5 fruit fly cellular contexts compared by ENCODE assay signal in the genomic region with DNA sequence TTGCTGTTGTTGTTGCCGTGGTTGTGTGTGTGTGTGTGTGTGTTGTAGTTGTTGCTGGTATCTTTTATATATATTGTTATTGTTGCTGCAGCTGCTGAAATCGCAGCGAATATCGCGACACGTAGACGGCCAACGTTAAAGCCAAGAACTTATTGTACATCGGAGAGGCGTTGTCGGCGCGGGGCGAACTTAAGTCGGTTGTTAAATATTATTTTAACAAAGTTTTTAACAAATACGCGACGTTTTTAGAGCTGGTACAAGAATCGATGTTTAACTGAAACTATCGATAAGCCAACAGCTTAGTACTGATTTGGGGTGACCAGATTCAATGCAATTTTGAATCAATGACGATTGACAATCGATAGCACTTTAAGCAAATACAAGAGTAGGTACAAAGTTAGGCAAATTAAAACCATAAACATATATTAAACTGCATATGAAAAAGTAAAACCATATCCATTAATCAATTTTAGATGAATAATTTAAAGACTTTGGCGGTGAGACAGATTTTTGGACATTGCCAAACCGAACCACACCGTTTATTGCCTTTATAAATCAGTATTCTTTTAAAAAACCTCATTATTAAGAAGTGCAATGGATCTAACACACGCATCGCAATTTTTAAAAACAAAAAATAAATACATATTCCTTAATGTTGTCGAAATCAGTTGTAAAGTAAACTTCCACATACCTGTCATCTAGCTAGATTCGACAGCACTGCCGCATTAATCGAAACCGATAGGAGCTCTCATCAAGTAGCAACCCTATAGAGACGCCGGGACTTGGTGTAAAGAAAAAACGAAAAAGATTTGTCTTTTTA.
TF ChIP-seq lines count a peak whose summit lies in the region.

Mrtf (minus strand) TSS at position 268 of the 820 bp plus-strand sequence.
Non2 (plus strand) TSS at position 731 of the 820 bp plus-strand sequence.

- peak; percentile 19 for TF ChIP-seq CTCF in whole organism, embryonic (GFP tag; optimal IDR thresholded peaks at IDR 0.05; lab: Kevin White, UChicago)

TF ChIP-seq in whole organism, adult, 20 proteins besides CTCF, POLR2A, EP300 and RAD21 (continues in another document):
- TF ChIP-seq CG12768 (GFP tag; optimal IDR thresholded peaks at IDR 0.05; lab: Kevin White, UChicago) (peak; percentile 64), cic (GFP tag; optimal IDR thresholded peaks at IDR 0.05; lab: Kevin White, UChicago) (no peak), kay (GFP tag; lab: Kevin White, UChicago; ENCODE audit: borderline replicate concordance) (peak; percentile 48), CG33017 (tag; optimal IDR thresholded peaks at IDR 0.05; lab: Kevin White, UChicago) (peak; percentile 14), bab1 (GFP tag; optimal IDR thresholded peaks at IDR 0.05; lab: Kevin White, UChicago) (peak; percentile 39), CG11617 (GFP tag; optimal IDR thresholded peaks at IDR 0.05; lab: Kevin White, UChicago) (peak; percentile 63), CG7101 (tag; optimal IDR thresholded peaks at IDR 0.05; lab: Kevin White, UChicago) (peak; percentile 63), pad (GFP tag; optimal IDR thresholded peaks at IDR 0.05; lab: Kevin White, UChicago) (peak; percentile 18), Crg-1 (GFP tag; optimal IDR thresholded peaks at IDR 0.05; lab: Kevin White, UChicago) (peak; percentile 13), Hr96 (GFP tag; optimal IDR thresholded peaks at IDR 0.05; lab: Kevin White, UChicago) (peak; percentile 79), CG1620 (GFP tag; optimal IDR thresholded peaks at IDR 0.05; lab: Kevin White, UChicago) (peak; percentile 71), Clk (GFP tag; optimal IDR thresholded peaks at IDR 0.05; lab: Kevin White, UChicago) (peak; percentile 23), CG5204 (GFP tag; optimal IDR thresholded peaks at IDR 0.05; lab: Kevin White, UChicago) (peak; percentile 84), Mnt (GFP tag; optimal IDR thresholded peaks at IDR 0.05; lab: Kevin White, UChicago) (peak; percentile 34), cnc (optimal IDR thresholded peaks at IDR 0.05; lab: Kevin White, UChicago) (no peak), toe (GFP tag; optimal IDR thresholded peaks at IDR 0.05; lab: Kevin White, UChicago) (peak; percentile 86)

TF ChIP-seq in whole organism, embryonic, 481 proteins besides CTCF, POLR2A, EP300 and RAD21 (continues in another document):
- TF ChIP-seq CG11398 (GFP tag; optimal IDR thresholded peaks at IDR 0.05; lab: Kevin White, UChicago): no peak
- TF ChIP-seq CG1832 (GFP tag; optimal IDR thresholded peaks at IDR 0.05; lab: Kevin White, UChicago): no peak
- TF ChIP-seq CG10267 (tag; optimal IDR thresholded peaks at IDR 0.05; lab: Kevin White, UChicago): peak; percentile 55
- peak; percentile 14 for TF ChIP-seq CG18011 (GFP tag; optimal IDR thresholded peaks at IDR 0.05; lab: Kevin White, UChicago)
- no peak for TF ChIP-seq Doc2 (GFP tag; IDR thresholded peaks at IDR 0.05; lab: Robert Waterston, UW)
- TF ChIP-seq NC2α (GFP tag; optimal IDR thresholded peaks at IDR 0.05; lab: Kevin White, UChicago): no peak
- TF ChIP-seq CG4617 (GFP tag; optimal IDR thresholded peaks at IDR 0.05; lab: Kevin White, UChicago; ENCODE audit: borderline replicate concordance): peak; percentile 48
- TF ChIP-seq CG10462 (GFP tag; optimal IDR thresholded peaks at IDR 0.05; lab: Kevin White, UChicago): peak; percentile 29
- no peak for TF ChIP-seq wek (GFP tag; optimal IDR thresholded peaks at IDR 0.05; lab: Kevin White, UChicago)
- TF ChIP-seq Bdp1 (GFP tag; optimal IDR thresholded peaks at IDR 0.05; lab: Kevin White, UChicago): peak; percentile 2
- peak; percentile 39 for TF ChIP-seq dmrt99B (tag; optimal IDR thresholded peaks at IDR 0.05; lab: Kevin White, UChicago)
- TF ChIP-seq nmo (GFP tag; optimal IDR thresholded peaks at IDR 0.05; lab: Kevin White, UChicago): peak; percentile 72
- TF ChIP-seq CG11093 (GFP tag; IDR thresholded peaks at IDR 0.05; lab: Robert Waterston, UW): no peak
- TF ChIP-seq cad (GFP tag; optimal IDR thresholded peaks at IDR 0.05; lab: Kevin White, UChicago): no peak
- TF ChIP-seq insv (GFP tag; optimal IDR thresholded peaks at IDR 0.05; lab: Kevin White, UChicago): no peak
- peak; percentile 38 for TF ChIP-seq CG7372 (GFP tag; IDR thresholded peaks at IDR 0.05; lab: Robert Waterston, UW)

TF ChIP-seq in whole organism, prepupa, 60 proteins besides CTCF, POLR2A, EP300 and RAD21 (continues in another document):
- TF ChIP-seq CG3919 (GFP tag; optimal IDR thresholded peaks at IDR 0.05; lab: Kevin White, UChicago): peak; percentile 65
- peak; percentile 42 for TF ChIP-seq CG34406 (GFP tag; optimal IDR thresholded peaks at IDR 0.05; lab: Kevin White, UChicago)
- peak; percentile 20 for TF ChIP-seq CG6854 (GFP tag; optimal IDR thresholded peaks at IDR 0.05; lab: Kevin White, UChicago)
- peak; percentile 73 for TF ChIP-seq lz (GFP tag; optimal IDR thresholded peaks at IDR 0.05; lab: Kevin White, UChicago)
- TF ChIP-seq CG15336 (GFP tag; IDR thresholded peaks at IDR 0.05; lab: Robert Waterston, UW): no peak
- peak; percentile 57 for TF ChIP-seq Ets21C (GFP tag; optimal IDR thresholded peaks at IDR 0.05; lab: Kevin White, UChicago)
- peak; percentile 22 for TF ChIP-seq dac (GFP tag; optimal IDR thresholded peaks at IDR 0.05; lab: Kevin White, UChicago)
- TF ChIP-seq cyc (GFP tag; optimal IDR thresholded peaks at IDR 0.05; lab: Kevin White, UChicago): peak; percentile 49
- peak; percentile 77 for TF ChIP-seq fkh (GFP tag; optimal IDR thresholded peaks at IDR 0.05; lab: Kevin White, UChicago)
- TF ChIP-seq Hr38 (GFP tag; optimal IDR thresholded peaks at IDR 0.05; lab: Kevin White, UChicago): no peak
- no peak for TF ChIP-seq Blimp-1 (GFP tag; optimal IDR thresholded peaks at IDR 0.05; lab: Kevin White, UChicago)
- peak; percentile 45 for TF ChIP-seq vri (GFP tag; optimal IDR thresholded peaks at IDR 0.05; lab: Kevin White, UChicago)
- TF ChIP-seq Eip93F (GFP tag; optimal IDR thresholded peaks at IDR 0.05; lab: Kevin White, UChicago): no peak
- TF ChIP-seq Eip75B (GFP tag; optimal IDR thresholded peaks at IDR 0.05; lab: Kevin White, UChicago): peak; percentile 57
- peak; percentile 32 for TF ChIP-seq Sox14 (GFP tag; optimal IDR thresholded peaks at IDR 0.05; lab: Kevin White, UChicago)
- peak; percentile 3 for TF ChIP-seq Sox15 (GFP tag; optimal IDR thresholded peaks at IDR 0.05; lab: Kevin White, UChicago)
- peak; percentile 28 for TF ChIP-seq CG11902 (GFP tag; optimal IDR thresholded peaks at IDR 0.05; lab: Kevin White, UChicago)

TF ChIP-seq in whole organism, pupa, 21 proteins besides CTCF, POLR2A, EP300 and RAD21 (continues in another document):
- TF ChIP-seq EcR (GFP tag; optimal IDR thresholded peaks at IDR 0.05; lab: Kevin White, UChicago) (no peak), CG13204 (GFP tag; optimal IDR thresholded peaks at IDR 0.05; lab: Kevin White, UChicago) (no peak), CG15710 (tag; optimal IDR thresholded peaks at IDR 0.05; lab: Kevin White, UChicago) (peak; percentile 47), CG9948 (tag; optimal IDR thresholded peaks at IDR 0.05; lab: Kevin White, UChicago) (peak; percentile 36), CG17806 (tag; optimal IDR thresholded peaks at IDR 0.05; lab: Kevin White, UChicago) (peak; percentile 32), fd96Ca (GFP tag; IDR thresholded peaks at IDR 0.05; lab: Robert Waterston, UW) (peak; percentile 57; the same call in 2 of the 3 replicates), Pif1B (GFP tag; optimal IDR thresholded peaks at IDR 0.05; lab: Kevin White, UChicago) (no peak), CG10348 (GFP tag; IDR thresholded peaks at IDR 0.05; lab: Robert Waterston, UW) (no peak), Snoo (tag; optimal IDR thresholded peaks at IDR 0.05; lab: Kevin White, UChicago) (peak; percentile 35), rn (GFP tag; IDR thresholded peaks at IDR 0.05; lab: Robert Waterston, UW) (0 out of 2 replicates have a peak, but pooled peaks have one; percentile 18), CG34367 (tag; optimal IDR thresholded peaks at IDR 0.05; lab: Kevin White, UChicago) (peak; percentile 19), CG8301 (tag; optimal IDR thresholded peaks at IDR 0.05; lab: Kevin White, UChicago) (peak; percentile 17), CG4496 (GFP tag; IDR thresholded peaks at IDR 0.05; lab: Robert Waterston, UW) (no peak), D1 (tag; optimal IDR thresholded peaks at IDR 0.05; lab: Kevin White, UChicago) (no peak), CG32121 (GFP tag; IDR thresholded peaks at IDR 0.05; lab: Robert Waterston, UW) (no peak), Pif1A (GFP tag; optimal IDR thresholded peaks at IDR 0.05; lab: Kevin White, UChicago) (peak; percentile 54), CG8159 (tag; optimal IDR thresholded peaks at IDR 0.05; lab: Kevin White, UChicago) (peak; percentile 53), gl (tag; optimal IDR thresholded peaks at IDR 0.05; lab: Kevin White, UChicago) (no peak)

TF ChIP-seq in whole organism, wandering third instar larva, 38 proteins besides CTCF, POLR2A, EP300 and RAD21 (continues in another document):
- TF ChIP-seq Abd-B (GFP tag; optimal IDR thresholded peaks at IDR 0.05; lab: Kevin White, UChicago): no peak
- no peak for TF ChIP-seq Hr78 (GFP tag; optimal IDR thresholded peaks at IDR 0.05; lab: Kevin White, UChicago)
- peak; percentile 26 for TF ChIP-seq dmrt93B (GFP tag; optimal IDR thresholded peaks at IDR 0.05; lab: Kevin White, UChicago)
- TF ChIP-seq N (GFP tag; optimal IDR thresholded peaks at IDR 0.05; lab: Kevin White, UChicago): no peak
- peak; percentile 18 for TF ChIP-seq GATAd (GFP tag; optimal IDR thresholded peaks at IDR 0.05; lab: Kevin White, UChicago)
- TF ChIP-seq Sp1 (GFP tag; optimal IDR thresholded peaks at IDR 0.05; lab: Kevin White, UChicago): peak; percentile 62
- TF ChIP-seq CrebA (GFP tag; optimal IDR thresholded peaks at IDR 0.05; lab: Kevin White, UChicago; ENCODE audit: borderline replicate concordance): no peak
- TF ChIP-seq pan (optimal IDR thresholded peaks at IDR 0.05; lab: Kevin White, UChicago): no peak
- peak; percentile 62 for TF ChIP-seq rgr (GFP tag; optimal IDR thresholded peaks at IDR 0.05; lab: Kevin White, UChicago)
- peak; percentile 67 for TF ChIP-seq Hnf4 (GFP tag; optimal IDR thresholded peaks at IDR 0.05; lab: Kevin White, UChicago)
- TF ChIP-seq usp (GFP tag; optimal IDR thresholded peaks at IDR 0.05; lab: Kevin White, UChicago): no peak
- peak; percentile 53 for TF ChIP-seq Hr83 (GFP tag; optimal IDR thresholded peaks at IDR 0.05; lab: Kevin White, UChicago; ENCODE audit: poor library complexity, severe bottlenecking)
- TF ChIP-seq lola (GFP tag; optimal IDR thresholded peaks at IDR 0.05; lab: Kevin White, UChicago): no peak
- peak; percentile 61 for TF ChIP-seq sv (GFP tag; optimal IDR thresholded peaks at IDR 0.05; lab: Kevin White, UChicago)
- peak; percentile 49 for TF ChIP-seq fru (GFP tag; optimal IDR thresholded peaks at IDR 0.05; lab: Kevin White, UChicago)
- TF ChIP-seq brk (GFP tag; optimal IDR thresholded peaks at IDR 0.05; lab: Kevin White, UChicago): no peak
- peak; percentile 64 for TF ChIP-seq HLH106 (tag; optimal IDR thresholded peaks at IDR 0.05; lab: Kevin White, UChicago)
- no peak for TF ChIP-seq sage (GFP tag; optimal IDR thresholded peaks at IDR 0.05; lab: Kevin White, UChicago)
- TF ChIP-seq foxo (GFP tag; optimal IDR thresholded peaks at IDR 0.05; lab: Kevin White, UChicago): peak in 1 of 2 experiments; percentile 70
- peak; percentile 29 for TF ChIP-seq psq (GFP tag; optimal IDR thresholded peaks at IDR 0.05; lab: Kevin White, UChicago)
